Worm (Caenorhabditis elegans): ENCODE data around the gene F46E10.3.

The F46E10.3 gene

ce11 chrV:6506238-6506956 is 11.7 kb upstream of the F46E10.3 start:
- no peak for TF ChIP-seq tbx-2 (tag; optimal IDR thresholded peaks at IDR 0.05)
- no peak for TF ChIP-seq nhr-12 (tag; optimal IDR thresholded peaks at IDR 0.05)
- TF ChIP-seq unc-39 (tag; optimal IDR thresholded peaks at IDR 0.05) = no peak
- no peak for TF ChIP-seq ZK546.5 (tag; optimal IDR thresholded peaks at IDR 0.05)
- TF ChIP-seq fos-1 (tag; optimal IDR thresholded peaks at IDR 0.05) = no peak
- no peak for TF ChIP-seq R02D3.7 (tag; optimal IDR thresholded peaks at IDR 0.05)
- TF ChIP-seq daf-12 (tag; optimal IDR thresholded peaks at IDR 0.05) = no peak
- no peak for TF ChIP-seq fkh-2 (tag; optimal IDR thresholded peaks at IDR 0.05)
- no peak for TF ChIP-seq nhr-11 (tag; optimal IDR thresholded peaks at IDR 0.05)
- no peak for TF ChIP-seq nhr-77 (tag; optimal IDR thresholded peaks at IDR 0.05)

ce11 chrV:6508703-6509102 is 9.4 kb upstream of the F46E10.3 start, which contains the start of gene ubh-3:
Gene ubh-3, minus strand, starts transcription at chrV:6508803.
- TF ChIP-seq ceh-82 (tag; optimal IDR thresholded peaks at IDR 0.05) = no peak
- no peak for TF ChIP-seq nhr-11 (tag; optimal IDR thresholded peaks at IDR 0.05)
- TF ChIP-seq lin-39 (tag; optimal IDR thresholded peaks at IDR 0.05) = no peak
- no peak for TF ChIP-seq ceh-28 (tag; optimal IDR thresholded peaks at IDR 0.05)
- TF ChIP-seq nhr-237 (tag; optimal IDR thresholded peaks at IDR 0.05) = no peak
- TF ChIP-seq nhr-28 (tag; optimal IDR thresholded peaks at IDR 0.05) = no peak
- TF ChIP-seq ama-1 (optimal IDR thresholded peaks at IDR 0.05) = no peak
- no peak for TF ChIP-seq fos-1 (tag; optimal IDR thresholded peaks at IDR 0.05)
- TF ChIP-seq snpc-4 (tag; optimal IDR thresholded peaks at IDR 0.05) = no peak
- TF ChIP-seq daf-12 (tag; optimal IDR thresholded peaks at IDR 0.05) = no peak
- TF ChIP-seq nhr-12 (tag; optimal IDR thresholded peaks at IDR 0.05) = no peak
- no peak for TF ChIP-seq nhr-25 (tag; optimal IDR thresholded peaks at IDR 0.05)
- no peak for TF ChIP-seq pha-4 (tag; optimal IDR thresholded peaks at IDR 0.05)
- no peak for TF ChIP-seq tbx-2 (tag; optimal IDR thresholded peaks at IDR 0.05)
- no peak for TF ChIP-seq ceh-16 (tag; optimal IDR thresholded peaks at IDR 0.05)

- TF ChIP-seq egl-27 (tag; optimal IDR thresholded peaks at IDR 0.05) = no peak
- no peak for TF ChIP-seq jun-1 (tag; optimal IDR thresholded peaks at IDR 0.05)
These were observed 8.4 kb upstream of the F46E10.3 start, which contains the start of gene ubh-2 for ce11 chrV:6509717-6510116. Gene ubh-2, minus strand, starts transcription at chrV:6509817.

ce11 chrV:6510622-6511021 is 7.5 kb upstream of the F46E10.3 start:
- TF ChIP-seq lin-15B (tag; optimal IDR thresholded peaks at IDR 0.05) (no peak), ceh-16 (tag; optimal IDR thresholded peaks at IDR 0.05) (no peak), fkh-10 (GFP tag; optimal IDR thresholded peaks at IDR 0.05) (no peak), ZK546.5 (tag; optimal IDR thresholded peaks at IDR 0.05) (no peak), tbx-2 (tag; optimal IDR thresholded peaks at IDR 0.05) (no peak), nhr-67 (tag; optimal IDR thresholded peaks at IDR 0.05) (no peak), egl-27 (tag; optimal IDR thresholded peaks at IDR 0.05) (no peak), daf-12 (tag; optimal IDR thresholded peaks at IDR 0.05) (no peak), nhr-77 (tag; optimal IDR thresholded peaks at IDR 0.05) (no peak), egl-5 (tag; optimal IDR thresholded peaks at IDR 0.05) (no peak), elt-2 (tag; optimal IDR thresholded peaks at IDR 0.05) (no peak), nhr-23 (tag; optimal IDR thresholded peaks at IDR 0.05) (no peak), ceh-82 (tag; optimal IDR thresholded peaks at IDR 0.05) (no peak), ama-1 (optimal IDR thresholded peaks at IDR 0.05) (no peak), fkh-2 (tag; optimal IDR thresholded peaks at IDR 0.05) (no peak), ztf-11 (tag; optimal IDR thresholded peaks at IDR 0.05) (no peak), jun-1 (tag; optimal IDR thresholded peaks at IDR 0.05) (no peak), nhr-28 (tag; optimal IDR thresholded peaks at IDR 0.05) (no peak), skn-1 (tag; optimal IDR thresholded peaks at IDR 0.05) (no peak), aly-2 (tag; optimal IDR thresholded peaks at IDR 0.05) (no peak)

- no peak for TF ChIP-seq eor-1 (tag; optimal IDR thresholded peaks at IDR 0.05)
- TF ChIP-seq elt-3 (tag; optimal IDR thresholded peaks at IDR 0.05) = peak in 1 of 3 experiments; percentile 25
- TF ChIP-seq elt-2 (tag; optimal IDR thresholded peaks at IDR 0.05) = no peak
- TF ChIP-seq ztf-4 (tag; optimal IDR thresholded peaks at IDR 0.05) = no peak
- TF ChIP-seq ama-1 (optimal IDR thresholded peaks at IDR 0.05) = peak; percentile 52
- peak; percentile 51 for TF ChIP-seq nhr-23 (tag; optimal IDR thresholded peaks at IDR 0.05)
- no peak for TF ChIP-seq ceh-82 (tag; optimal IDR thresholded peaks at IDR 0.05)
- no peak for TF ChIP-seq ceh-28 (tag; optimal IDR thresholded peaks at IDR 0.05)
- TF ChIP-seq lin-39 (tag; optimal IDR thresholded peaks at IDR 0.05) = no peak
These were observed 7.0 kb upstream of the F46E10.3 start, which contains the start of gene ubh-1 for ce11 chrV:6511121-6511520. Gene ubh-1, minus strand, starts transcription at chrV:6511409.

Measured in whole organism, L3 larva.